Worm (Caenorhabditis elegans) whole organism, L4 larva: Measurements from ENCODE around the gene osm-11.

ENCODE experiments used
- D1046.2 ChIP-seq: fragments of 200-800 bp; sonication (Bioruptor generic); IDR thresholded peaks from 2 replicates; pipeline ENCODE4 v1.3.6; 2022; ENCODE audit warnings: missing genetic modification characterization, missing compliant biosample characterization
- F37D6.2 ChIP-seq: sonication (generic microtip); optimal IDR thresholded peaks from 2 replicates; lab custom pipeline; 2016; ENCODE audit warnings: mild to moderate bottlenecking, missing genetic modification characterization, missing compliant biosample characterization
- F44E2.7 ChIP-seq: fragments of 200-800 bp; sonication (Bioruptor generic); IDR thresholded peaks from 2 replicates; pipeline ENCODE4 v2.1.2; 2022; ENCODE audit warnings: missing genetic modification characterization, missing compliant biosample characterization
- F49E8.2 ChIP-seq: sonication (generic microtip); optimal IDR thresholded peaks from 2 replicates; lab custom pipeline; 2016; ENCODE audit warnings: missing compliant biosample characterization, mild to moderate bottlenecking, missing genetic modification characterization, borderline replicate concordance
- T20F7.1 ChIP-seq: fragments of 200-800 bp; sonication (Bioruptor generic); optimal IDR thresholded peaks from 2 replicates; lab custom pipeline; 2018; ENCODE audit warnings: mild to moderate bottlenecking, missing genetic modification characterization, missing compliant biosample characterization
- Y105C5A.15 ChIP-seq: fragments of 200-800 bp; sonication (Bioruptor generic); IDR thresholded peaks from 2 replicates; pipeline ENCODE4 v1.3.6; 2022; ENCODE audit warnings: missing genetic modification characterization, missing compliant biosample characterization
- Y5F2A.4 ChIP-seq: fragments of 200-800 bp; sonication (Bioruptor generic); optimal IDR thresholded peaks from 2 replicates; lab custom pipeline; 2018; ENCODE audit warnings: mild to moderate bottlenecking, missing genetic modification characterization, missing compliant biosample characterization
- Y75B8A.6 ChIP-seq: fragments of 200-800 bp; sonication (Bioruptor generic); IDR thresholded peaks from 2 replicates; pipeline ENCODE4 v1.3.6; 2022; ENCODE audit warnings: missing genetic modification reagents, missing genetic modification characterization, missing compliant biosample characterization
- aha-1 ChIP-seq: fragments of 150-350 bp; peaks from one replicate; lab custom pipeline; 2014; ENCODE audit warnings: missing biosample characterization, missing genetic modification characterization
- ama-1 ChIP-seq: fragments of 150-350 bp; optimal IDR thresholded peaks from 2 replicates; lab custom pipeline; 2014; ENCODE audit warnings: inconsistent platforms, mixed read lengths
- arid-1 ChIP-seq: fragments of 200-800 bp; sonication (Bioruptor generic); conservative IDR thresholded peaks from 2 replicates; pipeline ENCODE4 v1.3.6; 2022; ENCODE audit warnings: missing genetic modification reagents, missing genetic modification characterization, missing compliant biosample characterization
- ceh-28 ChIP-seq: fragments of 150-350 bp; optimal IDR thresholded peaks from 2 replicates; lab custom pipeline; 2014; ENCODE audit warnings: missing biosample characterization, missing genetic modification reagents, missing genetic modification characterization
- ceh-62 ChIP-seq: sonication (generic microtip); optimal IDR thresholded peaks from 2 replicates; lab custom pipeline; 2017; ENCODE audit warnings: missing biosample characterization, missing genetic modification characterization
- ces-1 ChIP-seq: fragments of 150-350 bp; sonication (generic microtip); optimal IDR thresholded peaks from 4 replicates; lab custom pipeline; 2014; ENCODE audit warnings: missing biosample characterization, missing genetic modification reagents, missing genetic modification characterization
- ctbp-1 ChIP-seq: fragments of 200-800 bp; sonication (Bioruptor generic); IDR thresholded peaks from 2 replicates; pipeline ENCODE4 v1.3.6; 2022; ENCODE audit warnings: missing genetic modification reagents, missing genetic modification characterization, missing compliant biosample characterization
- daf-16 ChIP-seq, 3 experiments: sonication (generic microtip); optimal IDR thresholded peaks; 2 replicates each; lab custom pipeline; 2016 to 2017; ENCODE audit warnings: missing genetic modification characterization in 3 of 3, missing genetic modification reagents in 3 of 3, mild to moderate bottlenecking in 2 of 3, missing compliant biosample characterization in 2 of 3, missing biosample characterization in 1 of 3, moderate library complexity in 1 of 3
- daf-19 ChIP-seq: fragments of 200-800 bp; sonication (Bioruptor generic); conservative IDR thresholded peaks from 2 replicates; pipeline ENCODE4 v1.3.6; 2022; ENCODE audit warnings: missing genetic modification characterization, missing compliant biosample characterization
- gei-8 ChIP-seq: fragments of 200-800 bp; sonication (Bioruptor generic); optimal IDR thresholded peaks from 2 replicates; lab custom pipeline; 2018; ENCODE audit warnings: mild to moderate bottlenecking, missing genetic modification characterization, missing compliant biosample characterization
- hlh-11 ChIP-seq: fragments of 200-800 bp; sonication (Bioruptor generic); optimal IDR thresholded peaks from 2 replicates; lab custom pipeline; 2018; ENCODE audit warnings: mild to moderate bottlenecking, missing genetic modification characterization, missing compliant biosample characterization
- jun-1 ChIP-seq: fragments of 150-350 bp; optimal IDR thresholded peaks from 2 replicates; lab custom pipeline; 2014; ENCODE audit warnings: missing biosample characterization, missing genetic modification reagents, missing genetic modification characterization
- lim-7 ChIP-seq: fragments of 200-800 bp; sonication (Bioruptor generic); IDR thresholded peaks from 2 replicates; pipeline ENCODE4 v1.3.6; 2022; ENCODE audit warnings: missing genetic modification characterization, missing compliant biosample characterization
- lin-1 ChIP-seq: fragments of 200-800 bp; sonication (Bioruptor generic); IDR thresholded peaks from 2 replicates; pipeline ENCODE4 v1.3.6; 2022; ENCODE audit warnings: missing genetic modification reagents, missing genetic modification characterization, missing compliant biosample characterization
- lin-38 ChIP-seq: fragments of 200-800 bp; sonication (Bioruptor generic); IDR thresholded peaks from 2 replicates; pipeline ENCODE4 v1.3.6; 2022; ENCODE audit warnings: missing genetic modification reagents, missing genetic modification characterization, missing compliant biosample characterization
- lin-39 ChIP-seq: fragments of 150-350 bp; optimal IDR thresholded peaks from 2 replicates; lab custom pipeline; 2014; ENCODE audit warnings: missing biosample characterization, missing genetic modification reagents, missing genetic modification characterization
- madf-5 ChIP-seq, 2 experiments: fragments of 200-800 bp; sonication (Bioruptor generic); IDR thresholded peaks; 2 replicates each; pipeline ENCODE4 v1.3.6; 2022; ENCODE audit warnings: missing compliant biosample characterization in 2 of 2, missing genetic modification characterization in 2 of 2
- mdl-1 ChIP-seq, 2 experiments: fragments of 150-350 bp in 1 of 2; sonication (generic microtip) in 1 of 2; optimal IDR thresholded peaks; 2 replicates each; lab custom pipeline; 2014 to 2017; ENCODE audit warnings: missing biosample characterization in 2 of 2, missing genetic modification characterization in 2 of 2
- mdt-29 ChIP-seq: fragments of 200-800 bp; sonication (Bioruptor generic); IDR thresholded peaks from 2 replicates; pipeline ENCODE4 v1.3.6; 2022; ENCODE audit warnings: missing genetic modification reagents, missing genetic modification characterization, missing compliant biosample characterization
- mep-1 ChIP-seq: fragments of 150-350 bp; sonication (generic microtip); optimal IDR thresholded peaks from 3 replicates; lab custom pipeline; 2014; ENCODE audit warnings: missing biosample characterization, missing genetic modification characterization
- mxl-2 ChIP-seq: fragments of 200-800 bp; sonication (Bioruptor generic); conservative IDR thresholded peaks from 2 replicates; pipeline ENCODE4 v1.3.6; 2022; ENCODE audit warnings: missing genetic modification reagents, missing genetic modification characterization, missing compliant biosample characterization
- mxl-3 ChIP-seq: fragments of 200-800 bp; sonication (Bioruptor generic); optimal IDR thresholded peaks from 2 replicates; lab custom pipeline; 2018; ENCODE audit warnings: mild to moderate bottlenecking, missing genetic modification characterization, missing compliant biosample characterization
- nhr-10 ChIP-seq: fragments of 150-350 bp; optimal IDR thresholded peaks from 2 replicates; lab custom pipeline; 2014; ENCODE audit warnings: missing biosample characterization, missing genetic modification characterization
- nhr-11 ChIP-seq: fragments of 150-350 bp; optimal IDR thresholded peaks from 2 replicates; lab custom pipeline; 2014; ENCODE audit warnings: missing biosample characterization, missing genetic modification characterization
- nhr-111 ChIP-seq: fragments of 200-800 bp; sonication (Bioruptor generic); optimal IDR thresholded peaks from 2 replicates; lab custom pipeline; 2018; ENCODE audit warnings: mild to moderate bottlenecking, missing genetic modification characterization, missing compliant biosample characterization
- nhr-25 ChIP-seq: sonication (generic microtip); optimal IDR thresholded peaks from 2 replicates; lab custom pipeline; 2017; ENCODE audit warnings: missing genetic modification characterization, mild to moderate bottlenecking, missing compliant biosample characterization, antibody characterized with exemption, moderate library complexity, borderline replicate concordance; ENCODE audit not compliant: insufficient read depth
- nhr-28 ChIP-seq: fragments of 150-350 bp; optimal IDR thresholded peaks from 2 replicates; lab custom pipeline; 2014; ENCODE audit warnings: missing biosample characterization, missing genetic modification characterization
- nhr-76 ChIP-seq: fragments of 150-350 bp; optimal IDR thresholded peaks from 2 replicates; lab custom pipeline; 2014; ENCODE audit warnings: missing biosample characterization, missing genetic modification characterization
- nhr-77 ChIP-seq: fragments of 150-350 bp; optimal IDR thresholded peaks from 2 replicates; lab custom pipeline; 2014; ENCODE audit warnings: missing biosample characterization, missing genetic modification characterization
- rbr-2 ChIP-seq: sonication (generic microtip); optimal IDR thresholded peaks from 2 replicates; lab custom pipeline; 2016; ENCODE audit warnings: missing genotype, missing genetic modification characterization, missing compliant biosample characterization
- saeg-2 ChIP-seq: fragments of 200-800 bp; sonication (Bioruptor generic); IDR thresholded peaks from 2 replicates; pipeline ENCODE4 v1.3.6; 2022; ENCODE audit warnings: missing genetic modification reagents, missing genetic modification characterization, missing compliant biosample characterization
- sdz-12 ChIP-seq: fragments of 200-800 bp; sonication (Bioruptor generic); optimal IDR thresholded peaks from 2 replicates; lab custom pipeline; 2018; ENCODE audit warnings: mild to moderate bottlenecking, missing genetic modification characterization, missing compliant biosample characterization
- spr-1 ChIP-seq: sonication (generic microtip); optimal IDR thresholded peaks from 2 replicates; lab custom pipeline; 2016; ENCODE audit warnings: mild to moderate bottlenecking, missing genetic modification characterization, missing compliant biosample characterization
- spr-3 ChIP-seq: fragments of 200-800 bp; sonication (Bioruptor generic); optimal IDR thresholded peaks from 2 replicates; lab custom pipeline; 2018; ENCODE audit warnings: mild to moderate bottlenecking, missing genetic modification characterization, missing compliant biosample characterization
- zfp-2 ChIP-seq: sonication (generic microtip); optimal IDR thresholded peaks from 2 replicates; lab custom pipeline; 2016; ENCODE audit warnings: mild to moderate bottlenecking, missing genetic modification characterization, missing compliant biosample characterization
- zfp-3 ChIP-seq: fragments of 200-800 bp; sonication (Bioruptor generic); conservative IDR thresholded peaks from 2 replicates; pipeline ENCODE4 v1.3.6; 2022; ENCODE audit warnings: missing genetic modification reagents, missing genetic modification characterization, missing compliant biosample characterization
- zip-11 ChIP-seq: fragments of 200-800 bp; sonication (Bioruptor generic); IDR thresholded peaks from 2 replicates; pipeline ENCODE4 v1.3.6; 2022; ENCODE audit warnings: missing genetic modification characterization, missing compliant biosample characterization

osm-11 gene

DNA sequence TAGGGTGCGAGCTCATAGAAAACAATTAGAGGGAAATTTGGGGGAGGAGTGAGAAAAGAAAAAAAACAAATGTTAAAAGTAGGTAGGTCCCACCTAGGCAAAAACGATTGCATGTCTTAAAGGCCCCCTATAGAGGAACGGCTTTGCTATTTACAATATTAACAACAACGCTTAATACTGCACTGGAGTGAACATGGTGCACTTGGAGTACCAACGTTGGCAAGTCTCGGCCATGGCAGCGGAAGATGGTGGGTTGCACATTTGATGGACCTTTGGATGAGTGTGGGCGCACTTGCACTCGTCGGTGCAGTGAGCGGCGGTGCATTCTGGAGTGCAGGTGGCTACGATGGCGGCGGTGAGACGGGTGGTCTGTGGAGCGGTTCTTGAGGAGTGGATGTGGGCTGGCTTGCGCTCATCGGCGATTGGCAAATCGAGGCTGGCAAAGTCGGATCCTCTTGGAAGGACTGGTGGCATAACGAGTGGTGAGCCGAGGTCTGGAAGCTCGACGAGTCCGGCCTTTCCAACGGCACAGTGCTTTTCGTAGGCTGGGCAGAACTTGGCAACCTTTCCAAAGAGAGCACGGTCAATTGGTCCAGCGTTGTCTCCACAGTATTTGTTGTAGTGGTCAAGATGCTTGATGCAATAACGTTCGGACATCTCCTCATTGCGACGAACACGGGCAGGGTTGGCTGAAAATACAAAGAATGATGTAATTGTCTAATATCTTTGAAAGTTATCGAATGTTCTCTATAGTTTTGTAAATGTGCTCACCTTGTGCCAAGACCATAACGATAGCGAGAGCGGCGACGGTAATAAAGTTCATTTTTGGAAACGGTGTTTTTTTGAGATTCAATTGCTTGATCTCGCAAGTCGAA lies 560 bp downstream of the osm-11 start (continued):
- no peak for TF ChIP-seq Y105C5A.15
- TF ChIP-seq D1046.2 (GFP tag; lab: Robert Waterston, UW): 0 out of 2 replicates have a peak, but pooled peaks have one; percentile 5
- TF ChIP-seq nhr-11 (tag; lab: Kevin White, UChicago): no peak
- TF ChIP-seq ceh-28 (tag; lab: Kevin White, UChicago): no peak
- no peak for TF ChIP-seq lin-1 (GFP tag; lab: Robert Waterston, UW)
- TF ChIP-seq F44E2.7 (GFP tag; lab: Robert Waterston, UW): no peak
- TF ChIP-seq ama-1 (lab: Kevin White, UChicago): peak; percentile 95
- no peak for TF ChIP-seq spr-3
- TF ChIP-seq mep-1 (tag; lab: Kevin White, UChicago): peak; percentile 58
- TF ChIP-seq gei-8: no peak
- TF ChIP-seq saeg-2 (GFP tag; lab: Robert Waterston, UW): 0 out of 2 replicates have a peak, but pooled peaks have one; percentile 61
- no peak for TF ChIP-seq arid-1 (GFP tag; lab: Robert Waterston, UW)
- no peak for TF ChIP-seq ceh-62
- peak; percentile 24; the same call in 1 of the 2 replicates for TF ChIP-seq lim-7
- no peak for TF ChIP-seq daf-16 (GFP tag; optimal IDR thresholded peaks at IDR 0.05; lab: Kevin White, UChicago)
- TF ChIP-seq daf-16 (tag; optimal IDR thresholded peaks at IDR 0.05; lab: Kevin White, UChicago): no peak
- no peak for TF ChIP-seq Y5F2A.4
- TF ChIP-seq nhr-28: no peak
- no peak for TF ChIP-seq rbr-2 (tag; lab: Kevin White, UChicago)
- peak; percentile 50; the same call in 1 of the 2 replicates for TF ChIP-seq mdt-29 (GFP tag; lab: Robert Waterston, UW)
- no peak for TF ChIP-seq zfp-2 (tag; lab: Kevin White, UChicago)
- no peak for TF ChIP-seq jun-1 (tag; lab: Kevin White, UChicago)
- TF ChIP-seq spr-1 (tag; lab: Kevin White, UChicago): no peak
- TF ChIP-seq F37D6.2 (tag; lab: Kevin White, UChicago): no peak
- no peak for TF ChIP-seq mxl-2 (GFP tag; lab: Robert Waterston, UW)
- TF ChIP-seq aha-1: peak; percentile 98
- TF ChIP-seq nhr-111 (GFP tag; lab: Kevin White, UChicago): no peak
- no peak for TF ChIP-seq madf-5 (GFP tag; IDR thresholded peaks at IDR 0.05; lab: Robert Waterston, UW)
- no peak for TF ChIP-seq lin-39
- TF ChIP-seq nhr-77: no peak
- TF ChIP-seq sdz-12: no peak

DNA sequence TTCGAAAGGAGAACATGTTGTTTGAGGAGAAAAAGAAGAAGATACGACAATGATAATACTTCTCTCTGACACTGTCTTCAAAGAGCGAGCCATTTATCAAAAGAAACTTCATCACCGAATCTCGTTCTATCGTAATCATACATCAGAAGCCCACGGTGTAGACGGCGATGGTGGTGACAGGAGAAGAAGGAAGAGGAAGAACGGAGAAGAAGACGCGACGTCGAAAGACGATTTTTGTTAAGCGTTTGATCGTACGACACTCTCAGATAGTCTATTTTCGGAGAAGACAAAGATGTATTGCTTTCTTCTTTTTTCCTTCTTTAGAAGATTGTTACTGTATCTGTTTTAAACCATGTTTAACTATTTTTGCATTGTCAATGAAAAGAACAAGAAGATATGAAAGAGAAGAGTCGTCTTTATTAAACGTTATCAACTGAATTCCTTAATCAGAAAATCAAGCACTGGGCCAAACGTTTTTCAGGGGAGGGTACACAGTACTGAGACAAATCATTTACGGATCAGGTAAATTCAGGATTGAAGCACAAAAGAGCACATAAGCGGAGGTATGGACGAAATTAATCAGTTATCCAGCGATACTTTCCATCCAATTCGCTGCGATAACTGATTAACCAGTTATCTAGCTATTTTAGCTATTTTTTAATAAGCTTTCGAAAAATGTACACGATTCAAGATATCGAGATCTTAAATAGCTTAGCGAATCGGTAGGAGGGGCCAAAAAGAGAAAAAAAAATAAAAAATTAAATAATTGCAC lies 1.4 kb downstream of the osm-11 start:
- no peak for TF ChIP-seq madf-5 (GFP tag; IDR thresholded peaks at IDR 0.05; lab: Robert Waterston, UW)
- peak; percentile 91 for TF ChIP-seq nhr-25
- peak; percentile 46 for TF ChIP-seq nhr-28
- TF ChIP-seq daf-19 (GFP tag; lab: Robert Waterston, UW): no peak
- TF ChIP-seq hlh-11 (tag; lab: Kevin White, UChicago): peak; percentile 40
- TF ChIP-seq mxl-3 (GFP tag; lab: Kevin White, UChicago): peak; percentile 51
- TF ChIP-seq zip-11: no peak
- TF ChIP-seq lin-38: peak; percentile 13; the same call in 1 of the 2 replicates
- peak in 1 of 2 experiments; percentile 59 for TF ChIP-seq mdl-1 (tag; optimal IDR thresholded peaks at IDR 0.05; lab: Kevin White, UChicago)
- peak; percentile 22 for TF ChIP-seq T20F7.1 (GFP tag; lab: Kevin White, UChicago)
- TF ChIP-seq zfp-3: peak; percentile 90
- TF ChIP-seq nhr-10 (tag; lab: Kevin White, UChicago): peak; percentile 5
- no peak for TF ChIP-seq mxl-2 (GFP tag; lab: Robert Waterston, UW)
- peak; percentile 39 for TF ChIP-seq jun-1 (tag; lab: Kevin White, UChicago)
- no peak for TF ChIP-seq D1046.2 (GFP tag; lab: Robert Waterston, UW)
- TF ChIP-seq nhr-111 (GFP tag; lab: Kevin White, UChicago): no peak
- no peak for TF ChIP-seq ctbp-1
- TF ChIP-seq ces-1 (GFP tag; lab: Kevin White, UChicago): no peak
- no peak for TF ChIP-seq ceh-62
- peak; percentile 11 for TF ChIP-seq rbr-2 (tag; lab: Kevin White, UChicago)
- peak; percentile 25; the same call in 1 of the 2 replicates for TF ChIP-seq Y75B8A.6
- TF ChIP-seq ceh-28 (tag; lab: Kevin White, UChicago): peak; percentile 1
- TF ChIP-seq F49E8.2 (tag; lab: Kevin White, UChicago): no peak
- TF ChIP-seq mep-1 (tag; lab: Kevin White, UChicago): peak; percentile 78
- peak; percentile 60 for TF ChIP-seq gei-8
- no peak for TF ChIP-seq nhr-76
- TF ChIP-seq aha-1: peak; percentile 100
- peak; percentile 50 for TF ChIP-seq nhr-77
